2 worm cellular contexts compared by ENCODE assay signal in genomic region chrIV:7902221-7902904, ce11.
TF ChIP-seq lines count a peak whose summit lies in the region.

TSS of gene arp-11 (minus strand) at chrIV:7902271.

TF ChIP-seq in whole organism, L2 larva, 48 proteins besides CTCF, POLR2A, EP300 and RAD21 (continued from another document):
- TF ChIP-seq peb-1 (tag; optimal IDR thresholded peaks at IDR 0.05; lab: Kevin White, UChicago): no peak
- no peak for TF ChIP-seq nhr-23 (tag; optimal IDR thresholded peaks at IDR 0.05; lab: Kevin White, UChicago)
- TF ChIP-seq elt-3 (tag; optimal IDR thresholded peaks at IDR 0.05; lab: Kevin White, UChicago): no peak
- no peak for TF ChIP-seq ztf-1 (GFP tag; conservative IDR thresholded peaks at IDR 0.05; lab: Robert Waterston, UW)
- no peak for TF ChIP-seq unc-62 (GFP tag; optimal IDR thresholded peaks at IDR 0.05; lab: Kevin White, UChicago)
- TF ChIP-seq alr-1 (tag; optimal IDR thresholded peaks at IDR 0.05; lab: Kevin White, UChicago): no peak
- peak; percentile 92 for TF ChIP-seq crh-2 (tag; optimal IDR thresholded peaks at IDR 0.05; lab: Kevin White, UChicago)
- no peak for TF ChIP-seq nhr-237 (tag; optimal IDR thresholded peaks at IDR 0.05; lab: Kevin White, UChicago)
- no peak for TF ChIP-seq ceh-16 (tag; optimal IDR thresholded peaks at IDR 0.05; lab: Kevin White, UChicago)
- peak; percentile 51 for TF ChIP-seq lin-11 (tag; optimal IDR thresholded peaks at IDR 0.05; lab: Kevin White, UChicago)
- TF ChIP-seq blmp-1 (tag; optimal IDR thresholded peaks at IDR 0.05; lab: Kevin White, UChicago; ENCODE audit: insufficient read depth): no peak
- peak; percentile 57 for TF ChIP-seq lin-13 (GFP tag; optimal IDR thresholded peaks at IDR 0.05; lab: Kevin White, UChicago)
- peak; percentile 41 for TF ChIP-seq nhr-25 (tag; optimal IDR thresholded peaks at IDR 0.05; lab: Kevin White, UChicago)
- TF ChIP-seq fos-1 (tag; optimal IDR thresholded peaks at IDR 0.05; lab: Kevin White, UChicago): peak; percentile 50
- TF ChIP-seq aly-2 (tag; optimal IDR thresholded peaks at IDR 0.05; lab: Kevin White, UChicago): no peak
- TF ChIP-seq unc-39 (tag; optimal IDR thresholded peaks at IDR 0.05; lab: Kevin White, UChicago): no peak
- peak; percentile 88 for TF ChIP-seq nhr-129 (tag; optimal IDR thresholded peaks at IDR 0.05; lab: Kevin White, UChicago)
- TF ChIP-seq nhr-12 (tag; optimal IDR thresholded peaks at IDR 0.05; lab: Kevin White, UChicago): no peak
- no peak for TF ChIP-seq ceh-82 (tag; optimal IDR thresholded peaks at IDR 0.05; lab: Kevin White, UChicago)
- TF ChIP-seq nhr-10 (tag; optimal IDR thresholded peaks at IDR 0.05; lab: Kevin White, UChicago): no peak
- TF ChIP-seq mdl-1 (tag; optimal IDR thresholded peaks at IDR 0.05; lab: Kevin White, UChicago): no peak
- no peak for TF ChIP-seq R02D3.7 (tag; optimal IDR thresholded peaks at IDR 0.05; lab: Kevin White, UChicago)
- TF ChIP-seq nhr-6 (tag; optimal IDR thresholded peaks at IDR 0.05; lab: Kevin White, UChicago): peak; percentile 22
- TF ChIP-seq lin-39 (tag; optimal IDR thresholded peaks at IDR 0.05; lab: Kevin White, UChicago): no peak
- no peak for TF ChIP-seq mab-5 (tag; optimal IDR thresholded peaks at IDR 0.05; lab: Kevin White, UChicago)

TF ChIP-seq in whole organism, L4 larva, 104 proteins besides CTCF, POLR2A, EP300 and RAD21 (continued from another document):
- peak; percentile 79 for TF ChIP-seq hlh-30 (tag; optimal IDR thresholded peaks at IDR 0.05; lab: Kevin White, UChicago; ENCODE audit: insufficient read depth)
- no peak for TF ChIP-seq zag-1 (tag; optimal IDR thresholded peaks at IDR 0.05; lab: Kevin White, UChicago)
- TF ChIP-seq egl-43 (GFP tag; IDR thresholded peaks at IDR 0.05; lab: Robert Waterston, UW): no peak
- no peak for TF ChIP-seq ztf-7 (tag; optimal IDR thresholded peaks at IDR 0.05; lab: Kevin White, UChicago)
- no peak for TF ChIP-seq ceh-62 (tag; optimal IDR thresholded peaks at IDR 0.05; lab: Kevin White, UChicago)
- no peak for TF ChIP-seq lin-39 (tag; optimal IDR thresholded peaks at IDR 0.05; lab: Kevin White, UChicago)
- peak; percentile 75 to 98 for TF ChIP-seq lsy-2 (tag; optimal IDR thresholded peaks at IDR 0.05; lab: Kevin White, UChicago)
- no peak for TF ChIP-seq dmd-8 (GFP tag; IDR thresholded peaks at IDR 0.05; lab: Robert Waterston, UW)
- TF ChIP-seq dmd-6 (GFP tag; IDR thresholded peaks at IDR 0.05; lab: Robert Waterston, UW): peak; percentile 73
- TF ChIP-seq nhr-111 (GFP tag; optimal IDR thresholded peaks at IDR 0.05; lab: Kevin White, UChicago): no peak
- TF ChIP-seq snpc-4 (tag; optimal IDR thresholded peaks at IDR 0.05; lab: Kevin White, UChicago): no peak
- TF ChIP-seq mdt-29 (GFP tag; IDR thresholded peaks at IDR 0.05; lab: Robert Waterston, UW): no peak
- TF ChIP-seq Y5F2A.4 (GFP tag; optimal IDR thresholded peaks at IDR 0.05; lab: Kevin White, UChicago): no peak
- no peak for TF ChIP-seq aha-1 (tag; lab: Kevin White, UChicago)
- no peak for TF ChIP-seq ZK546.5 (tag; optimal IDR thresholded peaks at IDR 0.05; lab: Kevin White, UChicago)
- no peak for TF ChIP-seq Y48G9A.11 (GFP tag; IDR thresholded peaks at IDR 0.05; lab: Robert Waterston, UW)
- peak; percentile 61 for TF ChIP-seq hmg-1.1 (GFP tag; IDR thresholded peaks at IDR 0.05; lab: Robert Waterston, UW)
- TF ChIP-seq php-3 (GFP tag; IDR thresholded peaks at IDR 0.05; lab: Robert Waterston, UW): 0 out of 2 replicates have a peak, but pooled peaks have one; percentile 53
- TF ChIP-seq nhr-42 (GFP tag; IDR thresholded peaks at IDR 0.05; lab: Robert Waterston, UW): no peak
- TF ChIP-seq rbr-2 (tag; optimal IDR thresholded peaks at IDR 0.05; lab: Kevin White, UChicago): peak; percentile 62
- TF ChIP-seq nhr-48 (tag; optimal IDR thresholded peaks at IDR 0.05; lab: Kevin White, UChicago): peak; percentile 25
- TF ChIP-seq vab-7 (GFP tag; IDR thresholded peaks at IDR 0.05; lab: Robert Waterston, UW): no peak
- peak; percentile 77 for TF ChIP-seq dpl-1 (GFP tag; optimal IDR thresholded peaks at IDR 0.05; lab: Kevin White, UChicago)
- TF ChIP-seq zip-11 (GFP tag; IDR thresholded peaks at IDR 0.05; lab: Robert Waterston, UW): no peak
- TF ChIP-seq daf-16 (GFP tag; optimal IDR thresholded peaks at IDR 0.05; lab: Kevin White, UChicago): peak in 1 of 2 experiments; percentile 5
- TF ChIP-seq daf-16 (tag; optimal IDR thresholded peaks at IDR 0.05; lab: Kevin White, UChicago): peak; percentile 77
- TF ChIP-seq fkh-10 (GFP tag; optimal IDR thresholded peaks at IDR 0.05; lab: Kevin White, UChicago): peak; percentile 8
- no peak for TF ChIP-seq daf-12 (tag; optimal IDR thresholded peaks at IDR 0.05; lab: Kevin White, UChicago)
- TF ChIP-seq spr-1 (tag; optimal IDR thresholded peaks at IDR 0.05; lab: Kevin White, UChicago): no peak
- TF ChIP-seq ceh-82 (tag; optimal IDR thresholded peaks at IDR 0.05; lab: Kevin White, UChicago): no peak
- TF ChIP-seq nhr-76 (tag; optimal IDR thresholded peaks at IDR 0.05; lab: Kevin White, UChicago): no peak
- no peak for TF ChIP-seq F49E8.2 (tag; optimal IDR thresholded peaks at IDR 0.05; lab: Kevin White, UChicago; ENCODE audit: borderline replicate concordance)
- no peak for TF ChIP-seq F10B5.3 (tag; optimal IDR thresholded peaks at IDR 0.05; lab: Kevin White, UChicago)
- TF ChIP-seq mes-2 (tag; optimal IDR thresholded peaks at IDR 0.05; lab: Kevin White, UChicago; ENCODE audit: poor library complexity, severe bottlenecking): peak; percentile 80
- TF ChIP-seq hif-1 (tag; optimal IDR thresholded peaks at IDR 0.05; lab: Kevin White, UChicago): peak in 1 of 2 experiments; percentile 27
- TF ChIP-seq R02D3.7 (tag; optimal IDR thresholded peaks at IDR 0.05; lab: Kevin White, UChicago): no peak
- peak; percentile 83 for TF ChIP-seq mep-1 (tag; optimal IDR thresholded peaks at IDR 0.05; lab: Kevin White, UChicago)
- TF ChIP-seq nhr-11 (tag; optimal IDR thresholded peaks at IDR 0.05; lab: Kevin White, UChicago): peak; percentile 19
- no peak for TF ChIP-seq lin-29 (GFP tag; IDR thresholded peaks at IDR 0.05; lab: Robert Waterston, UW)
- no peak for TF ChIP-seq F26F4.8 (GFP tag; conservative IDR thresholded peaks at IDR 0.05; lab: Robert Waterston, UW)
- no peak for TF ChIP-seq Y75B8A.6 (GFP tag; IDR thresholded peaks at IDR 0.05; lab: Robert Waterston, UW)
- TF ChIP-seq zfp-2 (tag; optimal IDR thresholded peaks at IDR 0.05; lab: Kevin White, UChicago): no peak
- no peak for TF ChIP-seq daf-19 (GFP tag; conservative IDR thresholded peaks at IDR 0.05; lab: Robert Waterston, UW)
- TF ChIP-seq nhr-102 (tag; optimal IDR thresholded peaks at IDR 0.05; lab: Kevin White, UChicago): no peak
- peak in 1 of 2 experiments; percentile 6 for TF ChIP-seq mdl-1 (tag; optimal IDR thresholded peaks at IDR 0.05; lab: Kevin White, UChicago)
- peak; percentile 62 for TF ChIP-seq nhr-6 (tag; optimal IDR thresholded peaks at IDR 0.05; lab: Kevin White, UChicago)
- TF ChIP-seq lin-15B (tag; optimal IDR thresholded peaks at IDR 0.05; lab: Kevin White, UChicago): no peak
- peak; percentile 65 for TF ChIP-seq nhr-28 (tag; optimal IDR thresholded peaks at IDR 0.05; lab: Kevin White, UChicago)
- TF ChIP-seq ceh-44 (GFP tag; IDR thresholded peaks at IDR 0.05; lab: Robert Waterston, UW): no peak
- TF ChIP-seq set-16 (GFP tag; IDR thresholded peaks at IDR 0.05; lab: Robert Waterston, UW): no peak
- no peak for TF ChIP-seq unc-130 (GFP tag; optimal IDR thresholded peaks at IDR 0.05; lab: Kevin White, UChicago)
- no peak for TF ChIP-seq nhr-25 (tag; optimal IDR thresholded peaks at IDR 0.05; lab: Kevin White, UChicago; ENCODE audit: borderline replicate concordance, insufficient read depth)
- TF ChIP-seq ces-1 (GFP tag; optimal IDR thresholded peaks at IDR 0.05; lab: Kevin White, UChicago): no peak
- no peak for TF ChIP-seq sdz-12 (GFP tag; optimal IDR thresholded peaks at IDR 0.05; lab: Kevin White, UChicago)
- no peak for TF ChIP-seq unc-62 (GFP tag; optimal IDR thresholded peaks at IDR 0.05 in 1 of 2; lab: Kevin White, UChicago)
- no peak for TF ChIP-seq unc-62 (tag; optimal IDR thresholded peaks at IDR 0.05; lab: Kevin White, UChicago)
- peak; percentile 67 for TF ChIP-seq T20F7.1 (GFP tag; optimal IDR thresholded peaks at IDR 0.05; lab: Kevin White, UChicago)
- no peak for TF ChIP-seq ama-1 (optimal IDR thresholded peaks at IDR 0.05; lab: Kevin White, UChicago)
- TF ChIP-seq nhr-41 (GFP tag; IDR thresholded peaks at IDR 0.05; lab: Robert Waterston, UW): no peak
- no peak for TF ChIP-seq D1046.2 (GFP tag; IDR thresholded peaks at IDR 0.05; lab: Robert Waterston, UW)
- TF ChIP-seq ctbp-1 (GFP tag; IDR thresholded peaks at IDR 0.05; lab: Robert Waterston, UW): no peak
- 0 out of 2 replicates have a peak, but pooled peaks have one; percentile 43 for TF ChIP-seq zfp-3 (GFP tag; conservative IDR thresholded peaks at IDR 0.05; lab: Robert Waterston, UW)
- TF ChIP-seq nhr-237 (tag; optimal IDR thresholded peaks at IDR 0.05; lab: Kevin White, UChicago): no peak
- no peak for TF ChIP-seq nhr-10 (tag; optimal IDR thresholded peaks at IDR 0.05; lab: Kevin White, UChicago)
- TF ChIP-seq T26A8.4 (GFP tag; IDR thresholded peaks at IDR 0.05; lab: Robert Waterston, UW): no peak
- no peak for TF ChIP-seq lir-3 (tag; optimal IDR thresholded peaks at IDR 0.05; lab: Kevin White, UChicago)
- TF ChIP-seq ceh-20 (GFP tag; IDR thresholded peaks at IDR 0.05; lab: Robert Waterston, UW): 0 out of 2 replicates have a peak, but pooled peaks have one; percentile 29
- no peak for TF ChIP-seq egl-27 (tag; optimal IDR thresholded peaks at IDR 0.05; lab: Kevin White, UChicago)
- TF ChIP-seq nhr-77 (tag; optimal IDR thresholded peaks at IDR 0.05; lab: Kevin White, UChicago): peak; percentile 67
- TF ChIP-seq gei-8 (GFP tag; optimal IDR thresholded peaks at IDR 0.05; lab: Kevin White, UChicago): no peak
- TF ChIP-seq cey-2 (tag; optimal IDR thresholded peaks at IDR 0.05; lab: Kevin White, UChicago; ENCODE audit: borderline replicate concordance, insufficient read depth): no peak
- TF ChIP-seq arid-1 (GFP tag; conservative IDR thresholded peaks at IDR 0.05; lab: Robert Waterston, UW): peak; percentile 69; the same call in 1 of the 2 replicates
- TF ChIP-seq snpc-1.2 (GFP tag; IDR thresholded peaks at IDR 0.05; lab: Robert Waterston, UW): no peak
- TF ChIP-seq dve-1 (tag; optimal IDR thresholded peaks at IDR 0.05; lab: Kevin White, UChicago; ENCODE audit: insufficient read depth): peak; percentile 96
- no peak for TF ChIP-seq daf-8 (GFP tag; IDR thresholded peaks at IDR 0.05; lab: Robert Waterston, UW)
- TF ChIP-seq unc-39 (tag; optimal IDR thresholded peaks at IDR 0.05; lab: Kevin White, UChicago): no peak
- 0 out of 2 replicates have a peak, but pooled peaks have one; percentile 33 for TF ChIP-seq lin-1 (GFP tag; IDR thresholded peaks at IDR 0.05; lab: Robert Waterston, UW)
